Worm (Caenorhabditis elegans): ENCODE measurements around the gene col-124.

Gene col-124

DNA sequence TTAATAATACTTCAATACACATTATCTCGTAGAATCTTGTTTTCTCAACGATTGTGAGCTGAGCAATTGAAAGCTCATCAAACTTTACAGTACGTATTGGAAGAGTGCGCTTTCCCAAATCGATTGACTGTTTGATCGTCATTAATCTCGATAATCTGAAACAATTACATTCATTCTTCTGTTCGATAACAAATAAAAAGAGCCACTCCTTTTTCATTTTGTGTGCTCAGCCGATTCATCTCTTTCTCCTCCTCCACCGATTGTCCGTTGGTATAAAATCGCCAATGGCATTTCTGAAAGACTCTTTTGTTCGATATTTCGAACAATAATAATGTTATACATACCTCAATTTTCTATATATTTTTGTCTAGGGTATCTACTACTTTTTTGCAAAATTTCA lies 7.5 kb downstream of the col-124 start, which contains the start of gene nas-12:
Gene nas-12, plus strand, starts transcription at position 301 of the 400 bp plus-strand sequence.
- TF ChIP-seq eyg-1 (tag; optimal IDR thresholded peaks at IDR 0.05), result no peak
- TF ChIP-seq unc-42 (tag; optimal IDR thresholded peaks at IDR 0.05), result no peak
- no peak for TF ChIP-seq ceh-14 (tag; optimal IDR thresholded peaks at IDR 0.05)
- no peak for TF ChIP-seq C08G9.2 (tag; optimal IDR thresholded peaks at IDR 0.05)
- no peak for TF ChIP-seq K02D7.2 (tag; optimal IDR thresholded peaks at IDR 0.05)
- TF ChIP-seq fkh-6 (tag; optimal IDR thresholded peaks at IDR 0.05), result no peak
- TF ChIP-seq pros-1 (tag; optimal IDR thresholded peaks at IDR 0.05), result no peak
- no peak for TF ChIP-seq gmeb-2 (tag; optimal IDR thresholded peaks at IDR 0.05)
- no peak for TF ChIP-seq dve-1 (tag; optimal IDR thresholded peaks at IDR 0.05)
- TF ChIP-seq elt-4 (tag; optimal IDR thresholded peaks at IDR 0.05), result no peak
- no peak for TF ChIP-seq odd-2 (tag; optimal IDR thresholded peaks at IDR 0.05)
- no peak for TF ChIP-seq rnt-1 (tag; optimal IDR thresholded peaks at IDR 0.05)
- no peak for TF ChIP-seq ceh-9 (tag; optimal IDR thresholded peaks at IDR 0.05)
- TF ChIP-seq pqm-1 (tag; optimal IDR thresholded peaks at IDR 0.05), result no peak
- TF ChIP-seq nhr-232 (tag; optimal IDR thresholded peaks at IDR 0.05), result no peak
- no peak for TF ChIP-seq ceh-6 (GFP tag; optimal IDR thresholded peaks at IDR 0.05)

DNA sequence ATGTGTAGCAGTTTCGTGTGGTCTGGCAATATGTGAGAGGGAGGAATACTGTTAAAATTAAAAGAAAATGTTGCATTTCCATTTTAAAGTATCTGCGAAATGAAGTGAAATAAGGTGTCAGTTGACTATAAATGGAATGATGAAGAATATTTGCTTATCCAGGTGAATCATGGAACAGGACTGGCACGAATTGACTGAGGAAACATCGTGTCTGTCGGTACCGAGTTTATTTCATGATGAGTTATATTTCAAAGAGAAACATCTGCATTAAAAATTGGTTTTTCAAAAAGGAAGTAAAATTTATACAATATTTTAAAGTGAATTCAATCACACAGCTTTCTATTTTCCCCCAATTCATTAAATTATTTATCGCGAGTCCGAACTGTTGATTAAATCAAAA lies 11.3 kb downstream of the col-124 start, which contains the start of gene F01G10.6:
Gene F01G10.6, minus strand, starts transcription at position 101 of the 400 bp plus-strand sequence.
- TF ChIP-seq pha-4 (tag; optimal IDR thresholded peaks at IDR 0.05), result no peak
- TF ChIP-seq ama-1 (optimal IDR thresholded peaks at IDR 0.05), result no peak
- TF ChIP-seq ztf-16 (tag; optimal IDR thresholded peaks at IDR 0.05), result no peak
- no peak for TF ChIP-seq hlh-30 (tag; optimal IDR thresholded peaks at IDR 0.05; ENCODE audit: insufficient read depth)
- TF ChIP-seq C38D4.7 (GFP tag; optimal IDR thresholded peaks at IDR 0.05), result no peak
- no peak for TF ChIP-seq unc-42 (tag; optimal IDR thresholded peaks at IDR 0.05)
- no peak for TF ChIP-seq ceh-45 (GFP tag; IDR thresholded peaks at IDR 0.05)
- TF ChIP-seq che-1 (tag; optimal IDR thresholded peaks at IDR 0.05), result no peak
- TF ChIP-seq ceh-30 (tag; optimal IDR thresholded peaks at IDR 0.05), result no peak
- TF ChIP-seq sox-2 (GFP tag; IDR thresholded peaks at IDR 0.05), result no peak
- no peak for TF ChIP-seq K09A11.1 (tag; optimal IDR thresholded peaks at IDR 0.05; ENCODE audit: insufficient read depth)
- no peak for TF ChIP-seq madf-2 (tag; optimal IDR thresholded peaks at IDR 0.05)
- TF ChIP-seq ets-4 (tag; optimal IDR thresholded peaks at IDR 0.05), result no peak
- no peak for TF ChIP-seq T23F11.4 (GFP tag; optimal IDR thresholded peaks at IDR 0.05)
- TF ChIP-seq ceh-14 (tag; optimal IDR thresholded peaks at IDR 0.05), result no peak
- no peak for TF ChIP-seq ceh-22 (tag; optimal IDR thresholded peaks at IDR 0.05)
- no peak for TF ChIP-seq unc-3 (GFP tag; conservative IDR thresholded peaks at IDR 0.05)
- TF ChIP-seq unc-3 (tag; optimal IDR thresholded peaks at IDR 0.05), result no peak
- TF ChIP-seq C08G9.2 (tag; optimal IDR thresholded peaks at IDR 0.05), result no peak

ce11 chrIV:10230971-10231370 lies 14.7 kb downstream of the col-124 start, which contains the start of gene F01G10.5:
F01G10.5 (minus strand) TSS chrIV:10231071.
- TF ChIP-seq pat-9 (tag; optimal IDR thresholded peaks at IDR 0.05) (no peak), sox-2 (GFP tag; IDR thresholded peaks at IDR 0.05) (no peak), pag-3 (tag; optimal IDR thresholded peaks at IDR 0.05; ENCODE audit: borderline replicate concordance) (no peak), hlh-30 (tag; optimal IDR thresholded peaks at IDR 0.05; ENCODE audit: insufficient read depth) (no peak), rnt-1 (tag; optimal IDR thresholded peaks at IDR 0.05) (no peak), C38D4.7 (GFP tag; optimal IDR thresholded peaks at IDR 0.05) (no peak), fax-1 (tag; optimal IDR thresholded peaks at IDR 0.05) (no peak), mec-3 (tag; optimal IDR thresholded peaks at IDR 0.05; ENCODE audit: borderline replicate concordance) (no peak)

- TF ChIP-seq ama-1 (optimal IDR thresholded peaks at IDR 0.05) (no peak), F13H6.1 (tag; optimal IDR thresholded peaks at IDR 0.05) (no peak), sox-4 (tag; optimal IDR thresholded peaks at IDR 0.05) (no peak), ahr-1 (tag; optimal IDR thresholded peaks at IDR 0.05) (no peak), ref-2 (tag; optimal IDR thresholded peaks at IDR 0.05) (no peak), ceh-9 (tag; optimal IDR thresholded peaks at IDR 0.05) (no peak), ztf-16 (tag; optimal IDR thresholded peaks at IDR 0.05) (no peak), mec-3 (tag; optimal IDR thresholded peaks at IDR 0.05; ENCODE audit: borderline replicate concordance) (no peak), ceh-6 (GFP tag; optimal IDR thresholded peaks at IDR 0.05) (no peak), unc-86 (tag; optimal IDR thresholded peaks at IDR 0.05) (no peak), K02D7.2 (tag; optimal IDR thresholded peaks at IDR 0.05) (no peak), sdc-2 (tag; optimal IDR thresholded peaks at IDR 0.05) (no peak), che-1 (tag; optimal IDR thresholded peaks at IDR 0.05) (no peak), T23F11.4 (GFP tag; optimal IDR thresholded peaks at IDR 0.05) (no peak), unc-3 (GFP tag; conservative IDR thresholded peaks at IDR 0.05) (no peak), unc-3 (tag; optimal IDR thresholded peaks at IDR 0.05) (no peak), fkh-6 (tag; optimal IDR thresholded peaks at IDR 0.05) (no peak), ttx-3 (tag; optimal IDR thresholded peaks at IDR 0.05) (no peak), pqm-1 (tag; optimal IDR thresholded peaks at IDR 0.05) (no peak)
These were observed 16.2 kb downstream of the col-124 start, which contains the start of gene F01G10.4 for ce11 chrIV:10232456-10232855. F01G10.4 (minus strand) TSS chrIV:10232556.

Measured in whole organism, late embryonic.